Worm (Caenorhabditis elegans) whole organism, L4/young adult: ENCODE results near the gene lip-1.

Experiments used
- W03F9.2 ChIP-seq: fragments of 150-350 bp; optimal IDR thresholded peaks from 2 replicates; lab custom pipeline; 2014; ENCODE audit warnings: missing biosample characterization, missing genetic modification characterization
- dao-5 ChIP-seq: sonication (generic microtip); optimal IDR thresholded peaks from 2 replicates; lab custom pipeline; 2016; ENCODE audit warnings: missing genotype, missing genetic modification characterization, moderate library complexity, missing compliant biosample characterization
- him-1 ChIP-seq: sonication (generic microtip); optimal IDR thresholded peaks from 2 replicates; lab custom pipeline; 2016; ENCODE audit warnings: missing genotype, missing genetic modification reagents, missing genetic modification characterization, missing compliant biosample characterization

DNA sequence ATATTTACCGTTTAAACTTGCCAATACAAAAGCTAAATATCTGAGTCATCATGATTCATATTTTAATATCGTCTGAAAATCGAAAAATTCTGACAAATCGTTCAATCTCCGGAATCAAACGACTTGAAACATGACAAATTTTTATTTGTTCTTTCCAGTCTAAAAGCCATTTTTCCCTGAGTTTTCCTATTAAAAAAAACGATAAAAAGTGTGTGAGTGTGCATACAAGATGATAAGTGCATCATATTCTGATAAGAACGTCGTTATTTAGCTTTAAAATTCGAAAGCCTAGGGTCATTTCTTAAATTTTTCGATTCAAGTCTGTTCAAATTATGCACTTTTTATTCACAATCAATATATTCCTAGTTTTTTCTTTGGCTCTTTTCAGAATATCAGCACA, 12.9 kb upstream of the lip-1 start, which contains the start of gene H20E11.1:
- TF ChIP-seq dao-5 (no peak), him-1 (tag; lab: Kevin White, UChicago) (no peak), W03F9.2 (no peak)
